Fruit fly (Drosophila melanogaster): ENCODE measurements around the gene gwl.
A peak's percentile ranks its signal among the peaks of the same experiment; 100 is the strongest.

The gwl gene

dm6 chr3R:18707492-18707891 is 38.7 kb upstream of the gwl start:
- TF ChIP-seq MBD-R2 (GFP tag; IDR thresholded peaks at IDR 0.05) (no peak), run (tag; optimal IDR thresholded peaks at IDR 0.05) (peak; percentile 11), Gsc (GFP tag; IDR thresholded peaks at IDR 0.05) (no peak), CG7745 (tag; optimal IDR thresholded peaks at IDR 0.05) (no peak), pros (GFP tag; optimal IDR thresholded peaks at IDR 0.05) (peak; percentile 75), Hey (tag; optimal IDR thresholded peaks at IDR 0.05) (peak; percentile 58), abd-A (tag; optimal IDR thresholded peaks at IDR 0.05) (peak; percentile 79), peb (GFP tag; IDR thresholded peaks at IDR 0.05) (no peak)

DNA sequence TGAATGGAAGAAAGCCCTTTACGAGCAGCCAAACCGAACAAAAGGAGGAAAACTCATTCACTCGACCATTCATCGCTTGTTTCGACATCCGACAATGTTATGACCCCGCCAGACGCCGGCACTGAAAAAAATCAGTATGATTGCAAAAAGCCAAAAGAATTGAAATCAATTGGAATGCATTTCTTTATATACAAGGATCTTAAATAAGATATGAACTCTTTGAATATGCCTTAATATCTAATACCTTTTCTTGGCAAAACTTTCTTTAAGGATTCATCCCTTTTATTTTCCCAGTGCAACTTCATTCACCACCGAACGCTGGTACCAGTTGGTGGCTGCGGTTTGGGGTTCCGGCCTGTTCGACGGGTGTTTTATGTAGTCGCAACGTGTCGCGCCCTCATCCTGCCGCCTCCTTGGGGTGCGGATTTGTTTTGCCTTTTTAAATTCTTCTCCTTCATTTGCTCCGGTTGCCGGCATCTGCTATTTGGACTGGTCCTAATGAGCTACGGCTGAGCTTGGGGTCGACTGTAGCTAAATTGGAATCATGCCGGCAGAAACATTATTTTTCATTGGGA is 26.3 kb upstream of the gwl start:
- TF ChIP-seq CG31365 (tag; optimal IDR thresholded peaks at IDR 0.05) (peak; percentile 75), cato (GFP tag; optimal IDR thresholded peaks at IDR 0.05; ENCODE audit: borderline replicate concordance) (peak; percentile 15), unpg (GFP tag; optimal IDR thresholded peaks at IDR 0.05) (peak; percentile 87), nau (GFP tag; optimal IDR thresholded peaks at IDR 0.05) (peak; percentile 78), eyg (GFP tag; optimal IDR thresholded peaks at IDR 0.05) (peak; percentile 77), CG10274 (GFP tag; optimal IDR thresholded peaks at IDR 0.05) (peak; percentile 36), schlank (tag; optimal IDR thresholded peaks at IDR 0.05) (peak; percentile 75), CG31388 (GFP tag; optimal IDR thresholded peaks at IDR 0.05) (no peak), CG10147 (GFP tag; optimal IDR thresholded peaks at IDR 0.05) (peak; percentile 91), emc (GFP tag; optimal IDR thresholded peaks at IDR 0.05) (no peak), CG9817 (tag; optimal IDR thresholded peaks at IDR 0.05) (peak; percentile 89), B-H1 (GFP tag; IDR thresholded peaks at IDR 0.05) (peak; percentile 78), Hr51 (GFP tag; optimal IDR thresholded peaks at IDR 0.05) (peak; percentile 67 to 89), cg (GFP tag; optimal IDR thresholded peaks at IDR 0.05) (no peak), NFAT (GFP tag; IDR thresholded peaks at IDR 0.05) (peak; percentile 64), Sox100B (GFP tag; optimal IDR thresholded peaks at IDR 0.05) (peak; percentile 84), CG15011 (GFP tag; optimal IDR thresholded peaks at IDR 0.05) (peak; percentile 73), pnt (GFP tag; optimal IDR thresholded peaks at IDR 0.05) (peak; percentile 81), Lpt (GFP tag; optimal IDR thresholded peaks at IDR 0.05) (no peak), HmgD (GFP tag; optimal IDR thresholded peaks at IDR 0.05) (peak; percentile 22), CG11093 (GFP tag; IDR thresholded peaks at IDR 0.05) (peak; percentile 52; the same call in 1 of the 3 replicates), CG10209 (GFP tag; optimal IDR thresholded peaks at IDR 0.05) (peak; percentile 86), tgo (GFP tag; IDR thresholded peaks at IDR 0.05) (peak; percentile 86), dan (GFP tag; IDR thresholded peaks at IDR 0.05) (peak; percentile 80), CG17359 (tag; optimal IDR thresholded peaks at IDR 0.05) (peak; percentile 90), ab (GFP tag; optimal IDR thresholded peaks at IDR 0.05) (peak; percentile 8), chm (GFP tag; IDR thresholded peaks at IDR 0.05) (peak; percentile 71), Hand (GFP tag; optimal IDR thresholded peaks at IDR 0.05) (peak; percentile 94), CG2875 (GFP tag; optimal IDR thresholded peaks at IDR 0.05) (peak; percentile 71), CG2199 (GFP tag; IDR thresholded peaks at IDR 0.05) (no peak), ara (GFP tag; IDR thresholded peaks at IDR 0.05) (peak; percentile 78), Drgx (GFP tag; IDR thresholded peaks at IDR 0.05) (no peak), Scr (GFP tag; IDR thresholded peaks at IDR 0.05; ENCODE audit: partially characterized antibody) (no peak), hbn (GFP tag; IDR thresholded peaks at IDR 0.05; ENCODE audit: partially characterized antibody) (no peak), ato (GFP tag; IDR thresholded peaks at IDR 0.05; ENCODE audit: partially characterized antibody) (no peak), CG11398 (GFP tag; optimal IDR thresholded peaks at IDR 0.05) (peak; percentile 58), Doc2 (GFP tag; IDR thresholded peaks at IDR 0.05) (peak; percentile 50; the same call in 1 of the 2 replicates), unc-4 (GFP tag; IDR thresholded peaks at IDR 0.05; ENCODE audit: partially characterized antibody) (no peak), ind (GFP tag; optimal IDR thresholded peaks at IDR 0.05) (peak; percentile 82), CG3726 (GFP tag; IDR thresholded peaks at IDR 0.05) (0 out of 3 replicates have a peak, but pooled peaks have one; percentile 57), CG14014 (GFP tag; IDR thresholded peaks at IDR 0.05) (peak; percentile 90)
